Fruit fly (Drosophila melanogaster): Measurements from ENCODE around the gene Galk.

The Galk gene

dm6 chr3L:9002527-9002926 lies 16.6 kb upstream of the Galk start:
- no peak for TF ChIP-seq twi (tag; optimal IDR thresholded peaks at IDR 0.05)
- no peak for TF ChIP-seq z (GFP tag; IDR thresholded peaks at IDR 0.05)
- peak; percentile 98 for TF ChIP-seq zen (tag; optimal IDR thresholded peaks at IDR 0.05)
- no peak for TF ChIP-seq CG9215 (GFP tag; IDR thresholded peaks at IDR 0.05)
- no peak for TF ChIP-seq Adf1 (GFP tag; IDR thresholded peaks at IDR 0.05)
- TF ChIP-seq CG15514 (GFP tag; optimal IDR thresholded peaks at IDR 0.05) = no peak
- peak; percentile 78 for TF ChIP-seq CG15479 (GFP tag; optimal IDR thresholded peaks at IDR 0.05)
- TF ChIP-seq CG42726 (GFP tag; IDR thresholded peaks at IDR 0.05; ENCODE audit: partially characterized antibody) = no peak
- no peak for TF ChIP-seq zf30C (GFP tag; optimal IDR thresholded peaks at IDR 0.05)
- no peak for TF ChIP-seq CG9817 (tag; optimal IDR thresholded peaks at IDR 0.05)
- no peak for TF ChIP-seq hbn (GFP tag; IDR thresholded peaks at IDR 0.05; ENCODE audit: partially characterized antibody)
- TF ChIP-seq NfI (GFP tag; optimal IDR thresholded peaks at IDR 0.05) = no peak
- peak; percentile 61 for TF ChIP-seq Ets65A (GFP tag)
- TF ChIP-seq salm (tag; optimal IDR thresholded peaks at IDR 0.05) = no peak
- TF ChIP-seq CG11247 (GFP tag; IDR thresholded peaks at IDR 0.05) = no peak
- TF ChIP-seq tll (GFP tag; optimal IDR thresholded peaks at IDR 0.05) = peak in 1 of 2 experiments; percentile 86
- no peak for TF ChIP-seq CG16863 (GFP tag; optimal IDR thresholded peaks at IDR 0.05)
- no peak for TF ChIP-seq Lpt (GFP tag; optimal IDR thresholded peaks at IDR 0.05)
- TF ChIP-seq tx (GFP tag; optimal IDR thresholded peaks at IDR 0.05) = no peak
- TF ChIP-seq mam (GFP tag; optimal IDR thresholded peaks at IDR 0.05) = no peak
- no peak for TF ChIP-seq E2f1 (GFP tag; IDR thresholded peaks at IDR 0.05)
- TF ChIP-seq Abd-B (GFP tag; optimal IDR thresholded peaks at IDR 0.05) = no peak
- no peak for TF ChIP-seq lov (optimal IDR thresholded peaks at IDR 0.05)
- peak; percentile 60; the same call in 1 of the 3 replicates for TF ChIP-seq lov (GFP tag; IDR thresholded peaks at IDR 0.05)
- TF ChIP-seq Meics (GFP tag; optimal IDR thresholded peaks at IDR 0.05) = no peak
- no peak for TF ChIP-seq sna (GFP tag; IDR thresholded peaks at IDR 0.05; ENCODE audit: partially characterized antibody)

DNA sequence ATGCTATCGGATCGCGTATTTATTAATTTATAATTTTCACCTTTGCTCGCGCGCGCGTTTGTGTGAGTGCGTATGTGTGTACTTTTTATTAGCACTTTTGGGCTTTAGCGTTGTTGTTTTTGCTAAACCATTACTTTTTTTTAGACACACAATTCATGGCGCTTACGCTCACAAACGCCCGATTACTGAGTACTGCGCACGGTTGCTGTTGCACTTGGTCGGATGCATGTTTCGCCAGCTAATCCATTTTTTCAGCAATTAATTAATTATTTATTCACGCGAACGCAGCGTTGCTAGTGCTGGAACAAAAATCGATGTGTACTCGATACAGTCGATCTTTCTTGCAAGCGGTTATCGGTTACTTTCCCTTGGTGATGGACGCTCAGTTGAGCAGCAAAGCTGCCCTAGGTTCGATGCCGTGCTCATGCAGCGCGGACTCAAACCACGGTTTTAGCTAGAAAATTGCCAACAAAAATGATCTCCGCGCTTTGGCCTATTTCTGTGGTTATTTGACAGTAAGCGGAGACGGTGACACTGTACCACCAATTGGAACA lies 11.9 kb upstream of the Galk start, which contains the start of the genes smg and CG5087:
TSS of gene smg (minus strand) at position 304 of the 554 bp plus-strand sequence.
TSS of gene CG5087 (plus strand) at position 499 of the 554 bp plus-strand sequence.
- TF ChIP-seq trem (tag; optimal IDR thresholded peaks at IDR 0.05) (peak; percentile 86), knrl (GFP tag; IDR thresholded peaks at IDR 0.05; ENCODE audit: partially characterized antibody) (peak; percentile 67), CG12236 (GFP tag; optimal IDR thresholded peaks at IDR 0.05) (no peak), salm (tag; optimal IDR thresholded peaks at IDR 0.05) (peak; percentile 6), Ets65A (GFP tag) (peak; percentile 93), bab2 (GFP tag; optimal IDR thresholded peaks at IDR 0.05) (peak; percentile 14), Opbp (GFP tag; IDR thresholded peaks at IDR 0.05; ENCODE audit: partially characterized antibody) (peak; percentile 81), CG3065 (GFP tag; optimal IDR thresholded peaks at IDR 0.05) (no peak), CG2129 (GFP tag; IDR thresholded peaks at IDR 0.05; ENCODE audit: partially characterized antibody) (no peak), CG8924 (tag; optimal IDR thresholded peaks at IDR 0.05) (peak; percentile 86), MESR4 (GFP tag; optimal IDR thresholded peaks at IDR 0.05) (peak; percentile 91), CG9727 (GFP tag; optimal IDR thresholded peaks at IDR 0.05) (peak; percentile 40), E2f1 (GFP tag; IDR thresholded peaks at IDR 0.05) (peak; percentile 14; the same call in 1 of the 2 replicates), Atf6 (GFP tag; IDR thresholded peaks at IDR 0.05) (no peak), Dbx (GFP tag; IDR thresholded peaks at IDR 0.05) (peak; percentile 69), Dref (GFP tag; IDR thresholded peaks at IDR 0.05) (peak; percentile 98), CG6175 (GFP tag; IDR thresholded peaks at IDR 0.05) (no peak), CG34376 (GFP tag; optimal IDR thresholded peaks at IDR 0.05) (peak; percentile 19), lbe (GFP tag; optimal IDR thresholded peaks at IDR 0.05) (peak; percentile 32), CrebB (tag; optimal IDR thresholded peaks at IDR 0.05) (peak; percentile 24), CG17385 (GFP tag; optimal IDR thresholded peaks at IDR 0.05) (no peak), CG34422 (GFP tag; IDR thresholded peaks at IDR 0.05) (peak; percentile 59), CG15514 (GFP tag; optimal IDR thresholded peaks at IDR 0.05) (peak; percentile 78), sd (tag; optimal IDR thresholded peaks at IDR 0.05) (peak; percentile 87), CG6854 (GFP tag; optimal IDR thresholded peaks at IDR 0.05) (peak; percentile 40), schlank (tag; optimal IDR thresholded peaks at IDR 0.05) (no peak), NfI (GFP tag; optimal IDR thresholded peaks at IDR 0.05) (peak; percentile 14), HmgZ (tag; optimal IDR thresholded peaks at IDR 0.05) (peak; percentile 92), CG11398 (GFP tag; optimal IDR thresholded peaks at IDR 0.05) (peak; percentile 56)
